Worm (Caenorhabditis elegans) whole organism, young adult: ENCODE measurements around the gene F01D5.6.
A peak's percentile ranks its signal among the peaks of the same experiment; 100 is the strongest.

ENCODE experiments used
- B0019.2 ChIP-seq: fragments of 200-800 bp; sonication (Bioruptor generic); conservative IDR thresholded peaks from 2 replicates; pipeline ENCODE4 v1.3.6; 2022; ENCODE audit warnings: missing genetic modification reagents, missing genetic modification characterization, missing compliant biosample characterization
- F22D6.2 ChIP-seq: sonication (generic microtip); optimal IDR thresholded peaks from 2 replicates; lab custom pipeline; 2016; ENCODE audit warnings: mild to moderate bottlenecking, missing genetic modification characterization, missing compliant biosample characterization
- F37B4.10 ChIP-seq: fragments of 200-800 bp; sonication (Bioruptor generic); IDR thresholded peaks from 2 replicates; pipeline ENCODE4 v1.3.6; 2022; ENCODE audit warnings: missing genetic modification characterization, missing compliant biosample characterization
- F49E8.2 ChIP-seq: sonication (generic microtip); optimal IDR thresholded peaks from 3 replicates; lab custom pipeline; 2017; ENCODE audit warnings: missing genetic modification characterization, mild to moderate bottlenecking, missing compliant biosample characterization, antibody characterized with exemption, moderate library complexity; ENCODE audit not compliant: insufficient read depth
- F52B5.7 ChIP-seq: sonication (generic microtip); optimal IDR thresholded peaks from 2 replicates; lab custom pipeline; 2016; ENCODE audit warnings: mild to moderate bottlenecking, missing genetic modification characterization, missing compliant biosample characterization
- T07F8.4 ChIP-seq: sonication (generic microtip); optimal IDR thresholded peaks from 2 replicates; lab custom pipeline; 2016; ENCODE audit warnings: mild to moderate bottlenecking, missing genetic modification characterization, moderate library complexity, missing compliant biosample characterization
- ZK185.1 ChIP-seq: sonication (generic microtip); optimal IDR thresholded peaks from 2 replicates; lab custom pipeline; 2016; ENCODE audit warnings: mild to moderate bottlenecking, missing genetic modification characterization, missing compliant biosample characterization; ENCODE audit not compliant: poor library complexity, severe bottlenecking
- atf-7 ChIP-seq: sonication (generic microtip); optimal IDR thresholded peaks from 2 replicates; lab custom pipeline; 2017; ENCODE audit warnings: mild to moderate bottlenecking, missing genetic modification characterization, missing compliant biosample characterization
- cebp-1 ChIP-seq, 2 experiments: fragments of 200-800 bp in 1 of 2; sonication (Bioruptor generic) in 1 of 2; sonication (generic microtip) in 1 of 2; IDR thresholded peaks in 1 of 2; optimal IDR thresholded peaks in 1 of 2; 2 replicates each; pipeline versions ENCODE4 v1.3.6 to Lab custom; 2017 to 2022; ENCODE audit warnings: missing compliant biosample characterization in 2 of 2, missing genetic modification characterization in 2 of 2, mild to moderate bottlenecking in 1 of 2, missing genetic modification reagents in 1 of 2, moderate library complexity in 1 of 2
- cebp-2 ChIP-seq: fragments of 200-800 bp; sonication (Bioruptor generic); IDR thresholded peaks from 2 replicates; pipeline ENCODE4 v1.3.6; 2022; ENCODE audit warnings: missing genetic modification characterization, missing compliant biosample characterization
- ceh-79 ChIP-seq: sonication (generic microtip); optimal IDR thresholded peaks from 2 replicates; lab custom pipeline; 2017; ENCODE audit warnings: mild to moderate bottlenecking, missing genetic modification characterization, missing compliant biosample characterization
- chd-7 ChIP-seq: sonication (generic microtip); optimal IDR thresholded peaks from 2 replicates; lab custom pipeline; 2016; ENCODE audit warnings: mild to moderate bottlenecking, missing genetic modification characterization, moderate library complexity, missing compliant biosample characterization
- egrh-3 ChIP-seq: fragments of 200-800 bp; sonication (Bioruptor generic); IDR thresholded peaks from 2 replicates; pipeline ENCODE4 v1.3.6; 2022; ENCODE audit warnings: missing genetic modification reagents, missing genetic modification characterization, missing compliant biosample characterization
- ekl-4 ChIP-seq: fragments of 200-800 bp; sonication (Bioruptor generic); IDR thresholded peaks from 2 replicates; pipeline ENCODE4 v1.3.6; 2022; ENCODE audit warnings: missing genetic modification reagents, missing genetic modification characterization, missing compliant biosample characterization
- gei-17 ChIP-seq: fragments of 200-800 bp; sonication (Bioruptor generic); optimal IDR thresholded peaks from 2 replicates; lab custom pipeline; 2018; ENCODE audit warnings: mild to moderate bottlenecking, missing genetic modification characterization, missing compliant biosample characterization
- hlh-12 ChIP-seq: sonication (generic microtip); optimal IDR thresholded peaks from 2 replicates; lab custom pipeline; 2016; ENCODE audit warnings: missing genetic modification characterization, missing compliant biosample characterization
- hmg-1.2 ChIP-seq: fragments of 200-800 bp; sonication (Bioruptor generic); IDR thresholded peaks from 2 replicates; pipeline ENCODE4 v1.3.6; 2022; ENCODE audit warnings: missing genetic modification reagents, missing genetic modification characterization, missing compliant biosample characterization
- let-607 ChIP-seq, 2 experiments: fragments of 200-800 bp in 1 of 2; sonication (Bioruptor generic) in 1 of 2; sonication (generic microtip) in 1 of 2; optimal IDR thresholded peaks; 2 replicates each; lab custom pipeline; 2016 to 2018; ENCODE audit warnings: mild to moderate bottlenecking in 2 of 2, missing compliant biosample characterization in 2 of 2, missing genetic modification characterization in 2 of 2, moderate library complexity in 2 of 2, missing genotype in 1 of 2
- lin-26 ChIP-seq: fragments of 200-800 bp; sonication (Bioruptor generic); IDR thresholded peaks from 2 replicates; pipeline ENCODE4 v1.3.6; 2022; ENCODE audit warnings: missing genetic modification reagents, missing genetic modification characterization, missing compliant biosample characterization
- lin-40 ChIP-seq: sonication (generic microtip); optimal IDR thresholded peaks from 2 replicates; lab custom pipeline; 2016; ENCODE audit warnings: missing genetic modification characterization, mild to moderate bottlenecking, missing compliant biosample characterization, missing genotype, missing genetic modification reagents
- madf-10 ChIP-seq: sonication (generic microtip); optimal IDR thresholded peaks from 2 replicates; lab custom pipeline; 2016; ENCODE audit warnings: mild to moderate bottlenecking, missing genetic modification characterization, missing compliant biosample characterization
- mcd-1 ChIP-seq: fragments of 200-800 bp; sonication (Bioruptor generic); IDR thresholded peaks from 2 replicates; pipeline ENCODE4 v1.3.6; 2022; ENCODE audit warnings: missing genetic modification reagents, missing genetic modification characterization, missing compliant biosample characterization
- mxl-1 ChIP-seq: sonication (generic microtip); optimal IDR thresholded peaks from 2 replicates; lab custom pipeline; 2016; ENCODE audit warnings: missing genetic modification characterization, missing compliant biosample characterization
- nhr-80 ChIP-seq: sonication (generic microtip); optimal IDR thresholded peaks from 2 replicates; lab custom pipeline; 2016; ENCODE audit warnings: missing genetic modification characterization, missing compliant biosample characterization
- nhr-90 ChIP-seq: sonication (generic microtip); optimal IDR thresholded peaks from 2 replicates; lab custom pipeline; 2016; ENCODE audit warnings: missing genotype, mild to moderate bottlenecking, missing genetic modification characterization, missing compliant biosample characterization
- rcor-1 ChIP-seq: fragments of 200-800 bp; sonication (Bioruptor generic); IDR thresholded peaks from 2 replicates; pipeline ENCODE4 v1.3.6; 2022; ENCODE audit warnings: missing genetic modification reagents, missing genetic modification characterization, missing compliant biosample characterization
- tbx-9 ChIP-seq: sonication (generic microtip); optimal IDR thresholded peaks from 2 replicates; lab custom pipeline; 2016; ENCODE audit warnings: borderline replicate concordance, missing genetic modification characterization, inconsistent platforms, missing compliant biosample characterization
- unc-130 ChIP-seq: sonication (generic microtip); optimal IDR thresholded peaks from 2 replicates; lab custom pipeline; 2016; ENCODE audit warnings: missing genetic modification reagents, missing genetic modification characterization, missing compliant biosample characterization
- zfh-2 ChIP-seq: fragments of 200-800 bp; sonication (Bioruptor generic); conservative IDR thresholded peaks from 2 replicates; pipeline ENCODE4 v1.3.6; 2022; ENCODE audit warnings: missing genetic modification reagents, missing genetic modification characterization, missing compliant biosample characterization
- zim-3 ChIP-seq: sonication (generic microtip); optimal IDR thresholded peaks from 2 replicates; lab custom pipeline; 2017; ENCODE audit warnings: mild to moderate bottlenecking, missing genetic modification characterization, moderate library complexity, missing compliant biosample characterization
- ztf-18 ChIP-seq: sonication (generic microtip); optimal IDR thresholded peaks from 2 replicates; lab custom pipeline; 2016; ENCODE audit warnings: missing genotype, mild to moderate bottlenecking, missing genetic modification characterization, missing compliant biosample characterization
- ztf-25 ChIP-seq: fragments of 200-800 bp; sonication (Bioruptor generic); IDR thresholded peaks from 2 replicates; pipeline ENCODE4 v1.3.6; 2022; ENCODE audit warnings: missing genetic modification reagents, missing genetic modification characterization, missing compliant biosample characterization
- ztf-3 ChIP-seq: fragments of 200-800 bp; sonication (Bioruptor generic); optimal IDR thresholded peaks from 2 replicates; lab custom pipeline; 2018; ENCODE audit warnings: mild to moderate bottlenecking, missing genetic modification characterization, missing compliant biosample characterization

The F01D5.6 gene

ce11 chrII:13957437-13957836, 48.9 kb upstream of the F01D5.6 start, which contains the start of gene zip-3:
TSS of gene zip-3 (minus strand) at chrII:13957457.
- TF ChIP-seq nhr-80 (tag; lab: Kevin White, UChicago) (peak; percentile 64), F22D6.2 (tag; lab: Kevin White, UChicago) (no peak), mcd-1 (no peak)

ce11 chrII:13958359-13958758, 48.0 kb upstream of the F01D5.6 start:
- no peak for TF ChIP-seq gei-17 (GFP tag; lab: Kevin White, UChicago)
- TF ChIP-seq nhr-80 (tag; lab: Kevin White, UChicago) = peak; percentile 76
- peak; percentile 80 for TF ChIP-seq ztf-18 (tag; lab: Kevin White, UChicago)
- no peak for TF ChIP-seq cebp-1 (GFP tag; IDR thresholded peaks at IDR 0.05; lab: Robert Waterston, UW)
- peak; percentile 18 for TF ChIP-seq cebp-1 (tag; optimal IDR thresholded peaks at IDR 0.05; lab: Kevin White, UChicago)
- 0 out of 2 replicates have a peak, but pooled peaks have one; percentile 14 for TF ChIP-seq mcd-1
- TF ChIP-seq chd-7 (tag; lab: Kevin White, UChicago) = no peak

ce11 chrII:13961567-13961966, 44.7 kb upstream of the F01D5.6 start:
- TF ChIP-seq F22D6.2 (tag; lab: Kevin White, UChicago) = no peak
- TF ChIP-seq zfh-2 (GFP tag; lab: Robert Waterston, UW) = peak; percentile 68
- TF ChIP-seq, all 124 proteins: peak for 1

- TF ChIP-seq F52B5.7 (no peak), B0019.2 (GFP tag; lab: Robert Waterston, UW) (no peak), hlh-12 (tag; lab: Kevin White, UChicago) (no peak), T07F8.4 (tag; lab: Kevin White, UChicago) (no peak), atf-7 (tag; lab: Kevin White, UChicago) (no peak), ceh-79 (tag; lab: Kevin White, UChicago) (no peak), tbx-9 (tag; lab: Kevin White, UChicago) (no peak), nhr-80 (tag; lab: Kevin White, UChicago) (no peak), chd-7 (tag; lab: Kevin White, UChicago) (no peak), ztf-3 (GFP tag; lab: Kevin White, UChicago) (no peak), mcd-1 (no peak)
Observed at ce11 chrII:13962319-13962718, 44.0 kb upstream of the F01D5.6 start, which contains the start of gene rpi-1. TSS of gene rpi-1 (minus strand) at chrII:13962419.

- TF ChIP-seq unc-130 (GFP tag; lab: Kevin White, UChicago) (no peak), cebp-2 (GFP tag; lab: Robert Waterston, UW) (no peak), ztf-25 (GFP tag; lab: Robert Waterston, UW) (no peak), ZK185.1 (no peak), ztf-18 (tag; lab: Kevin White, UChicago) (no peak), lin-40 (tag; lab: Kevin White, UChicago) (no peak), zim-3 (tag; lab: Kevin White, UChicago) (no peak), mxl-1 (tag; lab: Kevin White, UChicago) (no peak), let-607 (tag; optimal IDR thresholded peaks at IDR 0.05; lab: Kevin White, UChicago) (no peak), egrh-3 (GFP tag; lab: Robert Waterston, UW) (no peak), rcor-1 (GFP tag; lab: Robert Waterston, UW) (no peak), lin-26 (GFP tag; lab: Robert Waterston, UW) (no peak), F49E8.2 (tag; lab: Kevin White, UChicago) (no peak), ekl-4 (GFP tag; lab: Robert Waterston, UW) (no peak), tbx-9 (tag; lab: Kevin White, UChicago) (no peak), nhr-90 (tag; lab: Kevin White, UChicago) (no peak), hmg-1.2 (no peak), madf-10 (tag; lab: Kevin White, UChicago) (no peak), F37B4.10 (GFP tag; lab: Robert Waterston, UW) (no peak)
Observed at ce11 chrII:13964325-13964724, 42.0 kb upstream of the F01D5.6 start.
